Worm (Caenorhabditis elegans) whole organism, L3 larva: ENCODE data around the gene F15A4.5.

Source experiments
- R02D3.7 ChIP-seq: fragments of 150-350 bp; optimal IDR thresholded peaks from 2 replicates; lab custom pipeline; 2014; ENCODE audit warnings: missing biosample characterization, missing genetic modification characterization
- ceh-16 ChIP-seq: sonication (generic microtip); optimal IDR thresholded peaks from 2 replicates; lab custom pipeline; 2017; ENCODE audit warnings: missing biosample characterization, missing genetic modification characterization
- ceh-9 ChIP-seq: sonication (generic microtip); optimal IDR thresholded peaks from 2 replicates; lab custom pipeline; 2018; ENCODE audit warnings: missing biosample characterization, missing genetic modification characterization
- hmg-11 ChIP-seq: sonication (generic microtip); optimal IDR thresholded peaks from 2 replicates; lab custom pipeline; 2016; ENCODE audit warnings: missing genetic modification characterization, missing compliant biosample characterization
- jun-1 ChIP-seq: fragments of 150-350 bp; optimal IDR thresholded peaks from 2 replicates; lab custom pipeline; 2014; ENCODE audit warnings: missing biosample characterization, missing genetic modification reagents, missing genetic modification characterization
- lin-15B ChIP-seq: fragments of 150-350 bp; optimal IDR thresholded peaks from 2 replicates; lab custom pipeline; 2014; ENCODE audit warnings: missing biosample characterization, missing genetic modification characterization
- nhr-237 ChIP-seq: fragments of 150-350 bp; optimal IDR thresholded peaks from 2 replicates; lab custom pipeline; 2014; ENCODE audit warnings: missing biosample characterization, missing genetic modification characterization
- nhr-25 ChIP-seq: sonication (generic microtip); optimal IDR thresholded peaks from 2 replicates; lab custom pipeline; 2017; ENCODE audit warnings: missing biosample characterization, missing genetic modification characterization
- pha-4 ChIP-seq: fragments of 150-350 bp; optimal IDR thresholded peaks from 2 replicates; lab custom pipeline; 2014; ENCODE audit warnings: missing biosample characterization, missing genetic modification reagents, missing genetic modification characterization
- skn-1 ChIP-seq: fragments of 150-350 bp; optimal IDR thresholded peaks from 2 replicates; lab custom pipeline; 2014; ENCODE audit warnings: missing biosample characterization, missing genetic modification characterization
- snpc-4 ChIP-seq: fragments of 150-350 bp; optimal IDR thresholded peaks from 2 replicates; lab custom pipeline; 2014; ENCODE audit warnings: missing biosample characterization, missing genetic modification characterization
- unc-39 ChIP-seq: sonication (generic microtip); optimal IDR thresholded peaks from 4 replicates; lab custom pipeline; 2017; ENCODE audit warnings: missing biosample characterization, missing genetic modification characterization

DNA sequence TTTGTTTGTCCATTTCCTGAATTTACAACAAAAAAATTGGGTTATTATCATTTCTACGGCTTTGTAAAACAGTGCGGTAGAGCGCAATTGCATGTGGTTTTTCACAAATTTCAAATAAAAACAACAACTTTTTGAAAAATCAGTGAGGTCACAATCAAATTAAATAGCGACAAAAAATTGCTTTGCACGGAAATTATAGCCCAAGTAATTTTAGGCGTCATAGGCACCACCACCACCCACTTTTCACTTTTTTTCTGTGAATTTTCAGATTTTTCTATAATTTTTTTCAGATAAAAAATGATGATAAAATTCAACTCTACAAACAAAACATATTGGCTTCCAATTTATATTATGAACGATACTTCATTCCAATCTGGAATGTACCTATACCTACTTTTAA lies 13.8 kb downstream of the F15A4.5 start, which contains the start of gene sre-38:
- no peak for TF ChIP-seq R02D3.7
- TF ChIP-seq ceh-9 (tag; lab: Kevin White, UChicago) = no peak
- no peak for TF ChIP-seq unc-39
- TF ChIP-seq nhr-25 (tag; lab: Kevin White, UChicago) = no peak
- TF ChIP-seq nhr-237 (tag; lab: Kevin White, UChicago) = no peak
- TF ChIP-seq hmg-11 (tag; lab: Kevin White, UChicago) = no peak
- TF ChIP-seq skn-1 (tag; lab: Kevin White, UChicago) = no peak
- TF ChIP-seq snpc-4 (tag; lab: Kevin White, UChicago) = no peak
- TF ChIP-seq pha-4 = no peak
- TF ChIP-seq ceh-16 (tag; lab: Kevin White, UChicago) = no peak
- TF ChIP-seq lin-15B (tag; lab: Kevin White, UChicago) = no peak
- TF ChIP-seq jun-1 (tag; lab: Kevin White, UChicago) = no peak
